Worm (Caenorhabditis elegans): Measurements from ENCODE around the gene cyn-1.
"Not testable (repeated sequence)": the region's sequence is repeated elsewhere in the genome, so short reads cannot be mapped to it uniquely, and the experiment has no call there.

cyn-1 gene

ce11 chrV:14355738-14356368 is at the start of gene cyn-1:
Gene cyn-1, plus strand, starts transcription at chrV:14356076.
- TF ChIP-seq sptf-1 (tag; optimal IDR thresholded peaks at IDR 0.05): peak; percentile 53
- TF ChIP-seq ces-1 (GFP tag; optimal IDR thresholded peaks at IDR 0.05): peak; percentile 80
- TF ChIP-seq lsy-2 (tag; optimal IDR thresholded peaks at IDR 0.05): peak; percentile 79
- TF ChIP-seq ceh-39 (tag; optimal IDR thresholded peaks at IDR 0.05): peak; percentile 25
- TF ChIP-seq sem-2 (GFP tag; optimal IDR thresholded peaks at IDR 0.05): no peak
- peak; percentile 72 for TF ChIP-seq nhr-237 (tag; optimal IDR thresholded peaks at IDR 0.05)
- peak; percentile 23 for TF ChIP-seq hlh-1 (tag; optimal IDR thresholded peaks at IDR 0.05)
- no peak for TF ChIP-seq lin-32 (GFP tag; optimal IDR thresholded peaks at IDR 0.05)
- TF ChIP-seq unc-120 (tag; optimal IDR thresholded peaks at IDR 0.05; ENCODE audit: poor library complexity, severe bottlenecking): peak; percentile 7
- TF ChIP-seq cnd-1 (tag; optimal IDR thresholded peaks at IDR 0.05): no peak
- peak; percentile 74 for TF ChIP-seq lin-13 (tag; optimal IDR thresholded peaks at IDR 0.05)
- TF ChIP-seq mep-1 (tag; optimal IDR thresholded peaks at IDR 0.05): peak; percentile 36
- no peak for TF ChIP-seq zip-8 (tag; optimal IDR thresholded peaks at IDR 0.05)
- peak; percentile 77 for TF ChIP-seq pha-4 (tag; optimal IDR thresholded peaks at IDR 0.05)
- peak; percentile 12 for TF ChIP-seq drap-1 (GFP tag; optimal IDR thresholded peaks at IDR 0.05)

- TF ChIP-seq sptf-1 (tag; optimal IDR thresholded peaks at IDR 0.05); lin-13 (tag; optimal IDR thresholded peaks at IDR 0.05); flh-1 (GFP tag; optimal IDR thresholded peaks at IDR 0.05): not testable (repeated sequence)
Observed at ce11 chrV:14306771-14307170, 49.1 kb upstream of the cyn-1 start, which contains the start of gene spig-4. Gene spig-4, minus strand, starts transcription at chrV:14306871.

- not testable (repeated sequence) for TF ChIP-seq nhr-76 (tag; optimal IDR thresholded peaks at IDR 0.05); flh-1 (GFP tag; optimal IDR thresholded peaks at IDR 0.05); M03D4.4 (tag; optimal IDR thresholded peaks at IDR 0.05)
Observed at ce11 chrV:14308164-14308563, 47.7 kb upstream of the cyn-1 start, which contains the start of gene spig-5. Gene spig-5, plus strand, starts transcription at chrV:14308464.

ce11 chrV:14309632-14310031 is 46.2 kb upstream of the cyn-1 start, which contains the start of gene F14D7.14:
Gene F14D7.14, plus strand, starts transcription at chrV:14309932.
- TF ChIP-seq ztf-11 (tag; optimal IDR thresholded peaks at IDR 0.05); ceh-43 (GFP tag; optimal IDR thresholded peaks at IDR 0.05); snpc-4 (tag; optimal IDR thresholded peaks at IDR 0.05): not testable (repeated sequence)

ce11 chrV:14311115-14311514 is 44.8 kb upstream of the cyn-1 start, which contains the start of gene ddn-3:
Gene ddn-3, minus strand, starts transcription at chrV:14311215.
- TF ChIP-seq nhr-28 (tag; optimal IDR thresholded peaks at IDR 0.05): no peak
- TF ChIP-seq mep-1 (tag; optimal IDR thresholded peaks at IDR 0.05): no peak
- TF ChIP-seq nhr-76 (tag; optimal IDR thresholded peaks at IDR 0.05): no peak
- no peak for TF ChIP-seq ceh-83 (GFP tag; optimal IDR thresholded peaks at IDR 0.05)
- TF ChIP-seq nhr-237 (tag; optimal IDR thresholded peaks at IDR 0.05): no peak
- TF ChIP-seq pha-4 (tag; optimal IDR thresholded peaks at IDR 0.05): no peak
- no peak for TF ChIP-seq elt-1 (tag; optimal IDR thresholded peaks at IDR 0.05; ENCODE audit: borderline replicate concordance, insufficient read depth)
- no peak for TF ChIP-seq elt-3 (tag; optimal IDR thresholded peaks at IDR 0.05)
- no peak for TF ChIP-seq nhr-12 (tag; optimal IDR thresholded peaks at IDR 0.05)
- no peak for TF ChIP-seq ztf-11 (tag; optimal IDR thresholded peaks at IDR 0.05)
- TF ChIP-seq mls-2 (tag; optimal IDR thresholded peaks at IDR 0.05): no peak
- TF ChIP-seq snpc-4 (tag; optimal IDR thresholded peaks at IDR 0.05): no peak

ce11 chrV:14312695-14313094 is 43.2 kb upstream of the cyn-1 start, which contains the start of gene F14D7.8:
Gene F14D7.8, minus strand, starts transcription at chrV:14312795.
- no peak for TF ChIP-seq mep-1 (tag; optimal IDR thresholded peaks at IDR 0.05)
- TF ChIP-seq elt-1 (tag; optimal IDR thresholded peaks at IDR 0.05; ENCODE audit: borderline replicate concordance, insufficient read depth): no peak
- no peak for TF ChIP-seq bed-3 (GFP tag; optimal IDR thresholded peaks at IDR 0.05)
- TF ChIP-seq lin-13 (tag; optimal IDR thresholded peaks at IDR 0.05): no peak
- no peak for TF ChIP-seq lsy-2 (tag; optimal IDR thresholded peaks at IDR 0.05)
- TF ChIP-seq unc-39 (tag; optimal IDR thresholded peaks at IDR 0.05): no peak
- no peak for TF ChIP-seq hlh-1 (tag; optimal IDR thresholded peaks at IDR 0.05)
- no peak for TF ChIP-seq ztf-11 (tag; optimal IDR thresholded peaks at IDR 0.05)
- TF ChIP-seq mls-2 (tag; optimal IDR thresholded peaks at IDR 0.05): no peak
- no peak for TF ChIP-seq nhr-237 (tag; optimal IDR thresholded peaks at IDR 0.05)
- TF ChIP-seq mab-5 (tag; optimal IDR thresholded peaks at IDR 0.05): no peak
- TF ChIP-seq nhr-28 (tag; optimal IDR thresholded peaks at IDR 0.05): no peak
- no peak for TF ChIP-seq cnd-1 (tag; optimal IDR thresholded peaks at IDR 0.05)
- no peak for TF ChIP-seq unc-120 (tag; optimal IDR thresholded peaks at IDR 0.05; ENCODE audit: poor library complexity, severe bottlenecking)
- TF ChIP-seq ceh-39 (tag; optimal IDR thresholded peaks at IDR 0.05): no peak

Measured in whole organism, mixed stage, embryonic.